Fruit fly (Drosophila melanogaster) whole organism, embryonic: Measurements from ENCODE around the gene CG5644.

ENCODE experiments used
- Abd-B ChIP-seq: fragments of 200-800 bp; sonication (Bioruptor generic); optimal IDR thresholded peaks from 2 replicates; lab custom pipeline; 2018; ENCODE audit warnings: missing biosample characterization, mild to moderate bottlenecking, missing genetic modification characterization, moderate library complexity
- BtbVII ChIP-seq: fragments of 200-800 bp; sonication (Bioruptor generic); optimal IDR thresholded peaks from 3 replicates; lab custom pipeline; 2017; ENCODE audit warnings: missing biosample characterization, mild to moderate bottlenecking, missing genetic modification characterization
- Bteb2 ChIP-seq: fragments of 200-800 bp; sonication (Bioruptor generic); optimal IDR thresholded peaks from 2 replicates; lab custom pipeline; 2016; ENCODE audit warnings: missing biosample characterization, missing genetic modification characterization
- CG10565 ChIP-seq: fragments of 200-800 bp; sonication (Bioruptor generic); optimal IDR thresholded peaks from 3 replicates; lab custom pipeline; 2016; ENCODE audit warnings: missing biosample characterization, mild to moderate bottlenecking, missing genetic modification characterization
- CG10654 ChIP-seq: fragments of 200-800 bp; sonication (Bioruptor generic); optimal IDR thresholded peaks from 2 replicates; lab custom pipeline; 2016; ENCODE audit warnings: missing biosample characterization, missing genetic modification characterization
- CG12391 ChIP-seq: fragments of 200-800 bp; sonication (Bioruptor generic); optimal IDR thresholded peaks from 3 replicates; lab custom pipeline; 2018; ENCODE audit warnings: missing biosample characterization, mild to moderate bottlenecking, missing genetic modification characterization, moderate library complexity
- CG14050 ChIP-seq: fragments of 200-800 bp; sonication (Bioruptor generic); IDR thresholded peaks from 3 replicates; pipeline ENCODE4 v1.3.6; 2022; ENCODE audit warnings: missing biosample characterization, missing genetic modification characterization
- CG17802 ChIP-seq: fragments of 200-800 bp; sonication (Bioruptor generic); optimal IDR thresholded peaks from 2 replicates; lab custom pipeline; 2018; ENCODE audit warnings: missing biosample characterization, mild to moderate bottlenecking, missing genetic modification characterization, moderate library complexity
- CG17912 ChIP-seq: fragments of 200-800 bp; sonication (Bioruptor generic); optimal IDR thresholded peaks from 2 replicates; lab custom pipeline; 2018; ENCODE audit warnings: missing biosample characterization, mild to moderate bottlenecking, missing genetic modification characterization
- CG2889 ChIP-seq: fragments of 200-800 bp; sonication (Bioruptor generic); IDR thresholded peaks from 3 replicates; pipeline ENCODE4 v1.3.6; 2022; ENCODE audit warnings: missing biosample characterization, missing genetic modification characterization
- CG3163 ChIP-seq: fragments of 200-800 bp; sonication (Bioruptor generic); optimal IDR thresholded peaks from 3 replicates; lab custom pipeline; 2016; ENCODE audit warnings: missing biosample characterization, missing genetic modification characterization
- CG32532 ChIP-seq: fragments of 200-800 bp; sonication (Bioruptor generic); IDR thresholded peaks from 2 replicates; pipeline ENCODE4 v1.3.6; 2022; ENCODE audit warnings: missing biosample characterization, missing genetic modification characterization
- CG34422 ChIP-seq: fragments of 200-800 bp; sonication (Bioruptor generic); IDR thresholded peaks from 3 replicates; pipeline ENCODE4 v1.3.6; 2022; ENCODE audit warnings: missing biosample characterization, missing genetic modification characterization
- CG3847 ChIP-seq: fragments of 200-800 bp; sonication (Bioruptor generic); IDR thresholded peaks from 2 replicates; pipeline ENCODE4 v1.3.6; 2022; ENCODE audit warnings: missing biosample characterization, missing genetic modification characterization
- CG4404 ChIP-seq: fragments of 200-800 bp; sonication (Bioruptor generic); IDR thresholded peaks from 2 replicates; pipeline ENCODE4 v1.3.6; 2022; ENCODE audit warnings: missing biosample characterization, missing genetic modification characterization
- CG6689 ChIP-seq: fragments of 200-800 bp; sonication (Bioruptor generic); IDR thresholded peaks from 2 replicates; pipeline ENCODE4 v1.3.6; 2022; ENCODE audit warnings: missing biosample characterization, missing genetic modification characterization
- CG6765 ChIP-seq: fragments of 200-800 bp; sonication (Bioruptor generic); optimal IDR thresholded peaks from 3 replicates; lab custom pipeline; 2017; ENCODE audit warnings: missing biosample characterization, mild to moderate bottlenecking, missing genetic modification characterization
- CG9727 ChIP-seq: fragments of 200-800 bp; sonication (Bioruptor generic); optimal IDR thresholded peaks from 3 replicates; lab custom pipeline; 2017; ENCODE audit warnings: missing biosample characterization, mild to moderate bottlenecking, missing genetic modification characterization
- CG9817 ChIP-seq: fragments of 200-800 bp; sonication (Bioruptor generic); optimal IDR thresholded peaks from 2 replicates; lab custom pipeline; 2018; ENCODE audit warnings: missing biosample characterization, mild to moderate bottlenecking, missing genetic modification characterization, moderate library complexity
- CkIIα-i1 ChIP-seq: fragments of 200-800 bp; sonication (Bioruptor generic); IDR thresholded peaks from 2 replicates; pipeline ENCODE4 v1.3.6; 2022; ENCODE audit warnings: missing biosample characterization, missing genetic modification characterization
- D19B ChIP-seq: fragments of 200-800 bp; sonication (Bioruptor generic); optimal IDR thresholded peaks from 2 replicates; lab custom pipeline; 2017; ENCODE audit warnings: missing biosample characterization, mild to moderate bottlenecking, missing genetic modification characterization
- H2.0 ChIP-seq: fragments of 200-800 bp; sonication (Bioruptor generic); IDR thresholded peaks from 2 replicates; pipeline ENCODE4 v1.3.6; 2022; ENCODE audit warnings: missing biosample characterization, missing genetic modification characterization
- HHEX ChIP-seq: fragments of 200-800 bp; sonication (Bioruptor generic); optimal IDR thresholded peaks from 3 replicates; lab custom pipeline; 2017; ENCODE audit warnings: missing biosample characterization, mild to moderate bottlenecking, missing genetic modification characterization, missing genetic modification reagents
- Hey ChIP-seq: fragments of 200-800 bp; sonication (Bioruptor generic); optimal IDR thresholded peaks from 3 replicates; lab custom pipeline; 2018; ENCODE audit warnings: missing biosample characterization, mild to moderate bottlenecking, missing genetic modification characterization
- HmgZ ChIP-seq: fragments of 200-800 bp; sonication (Bioruptor generic); optimal IDR thresholded peaks from 2 replicates; lab custom pipeline; 2018; ENCODE audit warnings: missing biosample characterization, mild to moderate bottlenecking, missing genetic modification characterization
- Jarid2 ChIP-seq: fragments of 200-800 bp; sonication (Bioruptor generic); optimal IDR thresholded peaks from 3 replicates; lab custom pipeline; 2017; ENCODE audit warnings: mild to moderate bottlenecking, missing biosample characterization, missing genetic modification reagents, missing genetic modification characterization
- Nf-YB ChIP-seq: fragments of 200-800 bp; sonication (Bioruptor generic); optimal IDR thresholded peaks from 3 replicates; lab custom pipeline; 2019; ENCODE audit warnings: missing biosample characterization, mild to moderate bottlenecking, missing genetic modification characterization, moderate library complexity
- Nf-YC ChIP-seq: fragments of 200-800 bp; optimal IDR thresholded peaks from 3 replicates; lab custom pipeline; 2019; ENCODE audit warnings: missing biosample characterization, mild to moderate bottlenecking, missing genetic modification characterization, moderate library complexity
- Optix ChIP-seq: fragments of 200-800 bp; sonication (Bioruptor generic); IDR thresholded peaks from 3 replicates; pipeline ENCODE4 v1.3.6; 2022; ENCODE audit warnings: missing biosample characterization, missing genetic modification characterization
- Side ChIP-seq: fragments of 200-800 bp; sonication (Bioruptor generic); optimal IDR thresholded peaks from 2 replicates; lab custom pipeline; 2016; ENCODE audit warnings: missing biosample characterization, missing genetic modification characterization
- Tbp ChIP-seq: fragments of >200 bp; optimal IDR thresholded peaks from 2 replicates; lab custom pipeline; 2018; ENCODE audit warnings: missing biosample characterization, missing genetic modification characterization
- Trl ChIP-seq, 3 experiments: fragments of >200 bp in 2 of 3; fragments of 200-800 bp in 1 of 3; sonication (Bioruptor generic) in 1 of 3; optimal IDR thresholded peaks; 2 replicates in 1 of 3; 3 replicates in 2 of 3; lab custom pipeline; 2016 to 2017; ENCODE audit warnings: missing biosample characterization in 1 of 3, missing genetic modification characterization in 1 of 3
- abd-A ChIP-seq: fragments of 200-800 bp; sonication (Bioruptor generic); optimal IDR thresholded peaks from 3 replicates; lab custom pipeline; 2019; ENCODE audit warnings: missing biosample characterization, mild to moderate bottlenecking, missing genetic modification characterization, moderate library complexity
- aop ChIP-seq: fragments of 200-800 bp; sonication (Bioruptor generic); IDR thresholded peaks from 2 replicates; pipeline ENCODE4 v1.3.6; 2022; ENCODE audit warnings: missing biosample characterization, missing genetic modification characterization
- ase ChIP-seq: fragments of 200-800 bp; sonication (Bioruptor generic); IDR thresholded peaks from 3 replicates; pipeline ENCODE4 v1.3.6; 2022; ENCODE audit warnings: missing biosample characterization, missing genetic modification characterization
- br ChIP-seq: fragments of >200 bp; optimal IDR thresholded peaks from 2 replicates; lab custom pipeline; 2017
- bsh ChIP-seq, 2 experiments: fragments of 200-800 bp; sonication (Bioruptor generic); optimal IDR thresholded peaks; 2 replicates each; lab custom pipeline; 2017 to 2018; ENCODE audit warnings: mild to moderate bottlenecking in 2 of 2, missing biosample characterization in 2 of 2, missing genetic modification characterization in 2 of 2, moderate library complexity in 1 of 2
- ci ChIP-seq: fragments of 200-800 bp; sonication (Bioruptor generic); IDR thresholded peaks from 3 replicates; pipeline ENCODE4 v1.3.6; 2022; ENCODE audit warnings: missing biosample characterization, missing genetic modification characterization
- dmrt11E ChIP-seq: fragments of 200-800 bp; sonication (Bioruptor generic); optimal IDR thresholded peaks from 3 replicates; lab custom pipeline; 2018; ENCODE audit warnings: missing biosample characterization, mild to moderate bottlenecking, missing genetic modification characterization, moderate library complexity
- fd102C ChIP-seq: fragments of 200-800 bp; sonication (Bioruptor generic); optimal IDR thresholded peaks from 2 replicates; lab custom pipeline; 2018; ENCODE audit warnings: missing biosample characterization, mild to moderate bottlenecking, missing genetic modification characterization, moderate library complexity
- gfzf ChIP-seq: fragments of 200-800 bp; sonication (Bioruptor generic); optimal IDR thresholded peaks from 2 replicates; lab custom pipeline; 2016; ENCODE audit warnings: missing biosample characterization, mild to moderate bottlenecking, missing genetic modification characterization, moderate library complexity
- grn ChIP-seq: fragments of 200-800 bp; sonication (Bioruptor generic); optimal IDR thresholded peaks from 3 replicates; lab custom pipeline; 2017; ENCODE audit warnings: missing biosample characterization, missing genetic modification characterization
- hbn ChIP-seq: fragments of 200-800 bp; sonication (Bioruptor generic); IDR thresholded peaks from 2 replicates; pipeline ENCODE4 v1.3.6; 2022; ENCODE audit warnings: missing biosample characterization, missing genetic modification characterization; ENCODE audit not compliant: partially characterized antibody
- jigr1 ChIP-seq: fragments of 200-800 bp; sonication (Bioruptor generic); IDR thresholded peaks from 3 replicates; pipeline ENCODE4 v1.3.6; 2022; ENCODE audit warnings: missing biosample characterization, missing genetic modification characterization
- lab ChIP-seq: fragments of 200-800 bp; sonication (Bioruptor generic); optimal IDR thresholded peaks from 3 replicates; lab custom pipeline; 2017; ENCODE audit warnings: missing biosample characterization, missing genetic modification characterization, mild to moderate bottlenecking, moderate library complexity, missing genetic modification reagents
- lmd ChIP-seq: fragments of 200-800 bp; sonication (Bioruptor generic); IDR thresholded peaks from 2 replicates; pipeline ENCODE4 v1.3.6; 2022; ENCODE audit warnings: missing biosample characterization, missing genetic modification characterization
- nerfin-1 ChIP-seq: fragments of 200-800 bp; sonication (Bioruptor generic); optimal IDR thresholded peaks from 3 replicates; lab custom pipeline; 2019; ENCODE audit warnings: missing biosample characterization, mild to moderate bottlenecking, missing genetic modification characterization, moderate library complexity
- pfk ChIP-seq: fragments of 200-800 bp; sonication (Bioruptor generic); optimal IDR thresholded peaks from 2 replicates; lab custom pipeline; 2018; ENCODE audit warnings: missing biosample characterization, mild to moderate bottlenecking, missing genetic modification characterization, moderate library complexity
- psq ChIP-seq: fragments of 200-800 bp; sonication (Bioruptor generic); optimal IDR thresholded peaks from 2 replicates; lab custom pipeline; 2017; ENCODE audit warnings: missing biosample characterization, missing genetic modification characterization
- ro ChIP-seq: fragments of 200-800 bp; sonication (Bioruptor generic); IDR thresholded peaks from 2 replicates; pipeline ENCODE4 v1.3.6; 2022; ENCODE audit warnings: missing biosample characterization, missing genetic modification characterization
- salm ChIP-seq: fragments of 200-800 bp; sonication (Bioruptor generic); optimal IDR thresholded peaks from 2 replicates; lab custom pipeline; 2018; ENCODE audit warnings: missing biosample characterization, mild to moderate bottlenecking, missing genetic modification characterization
- twi ChIP-seq: fragments of 200-800 bp; optimal IDR thresholded peaks from 2 replicates; lab custom pipeline; 2019; ENCODE audit warnings: missing biosample characterization, mild to moderate bottlenecking, missing genetic modification characterization, moderate library complexity
- unc-4 ChIP-seq: fragments of 200-800 bp; sonication (Bioruptor generic); IDR thresholded peaks from 2 replicates; pipeline ENCODE4 v1.3.6; 2022; ENCODE audit warnings: missing biosample characterization, missing genetic modification characterization; ENCODE audit not compliant: partially characterized antibody

The CG5644 gene

dm6 chr3L:9024741-9025140, 45.1 kb upstream of the CG5644 start (continued):
- no peak for TF ChIP-seq aop (GFP tag; lab: Robert Waterston, UW)
- no peak for TF ChIP-seq CG9817 (tag; lab: Kevin White, UChicago)
- no peak for TF ChIP-seq CG14050
- no peak for TF ChIP-seq D19B (GFP tag; lab: Kevin White, UChicago)
- no peak for TF ChIP-seq CG3847 (GFP tag; lab: Robert Waterston, UW)
- peak; percentile 30 for TF ChIP-seq HHEX
- no peak for TF ChIP-seq dmrt11E (tag; lab: Kevin White, UChicago)
- no peak for TF ChIP-seq unc-4
- TF ChIP-seq pfk (GFP tag; lab: Kevin White, UChicago): no peak
- no peak for TF ChIP-seq psq
- 0 out of 3 replicates have a peak, but pooled peaks have one; percentile 7 for TF ChIP-seq Optix
- TF ChIP-seq ro (GFP tag; lab: Robert Waterston, UW): no peak
- no peak for TF ChIP-seq CG10565
- no peak for TF ChIP-seq BtbVII (GFP tag; lab: Kevin White, UChicago)
- no peak for TF ChIP-seq CG17912
- TF ChIP-seq Bteb2: no peak
- TF ChIP-seq lab (GFP tag; lab: Kevin White, UChicago): no peak
- TF ChIP-seq br (lab: Kevin White, UChicago): no peak
- TF ChIP-seq hbn: no peak
- TF ChIP-seq CkIIα-i1 (GFP tag; lab: Robert Waterston, UW): no peak
- TF ChIP-seq CG10654 (GFP tag; lab: Kevin White, UChicago): no peak
- TF ChIP-seq Jarid2 (GFP tag; lab: Kevin White, UChicago): peak; percentile 4
- no peak for TF ChIP-seq fd102C (GFP tag; lab: Kevin White, UChicago)
- no peak for TF ChIP-seq CG17802
- no peak for TF ChIP-seq abd-A (tag; lab: Kevin White, UChicago)
- TF ChIP-seq nerfin-1 (tag; lab: Kevin White, UChicago): no peak
- TF ChIP-seq ci (GFP tag; lab: Robert Waterston, UW): 0 out of 3 replicates have a peak, but pooled peaks have one; percentile 37
- no peak for TF ChIP-seq CG12391
- no peak for TF ChIP-seq CG3163 (GFP tag; lab: Kevin White, UChicago)
- no peak for TF ChIP-seq Side (GFP tag; lab: Kevin White, UChicago)
- TF ChIP-seq Nf-YC (tag; lab: Kevin White, UChicago): peak; percentile 58
- peak; percentile 57 for TF ChIP-seq Nf-YB (GFP tag; lab: Kevin White, UChicago)
- no peak for TF ChIP-seq grn (GFP tag; lab: Kevin White, UChicago)
- TF ChIP-seq Tbp (GFP tag; lab: Kevin White, UChicago): no peak
- TF ChIP-seq Trl (optimal IDR thresholded peaks at IDR 0.05; lab: Kevin White, UChicago): no peak
- no peak for TF ChIP-seq Trl (GFP tag; optimal IDR thresholded peaks at IDR 0.05; lab: Kevin White, UChicago)
- TF ChIP-seq CG9727: no peak
- no peak for TF ChIP-seq CG34422 (GFP tag; lab: Robert Waterston, UW)

dm6 chr3L:9023627-9024026, 43.9 kb upstream of the CG5644 start:
- TF ChIP-seq salm (tag; lab: Kevin White, UChicago) (no peak), Abd-B (peak; percentile 45), HmgZ (tag; lab: Kevin White, UChicago) (no peak), CG6765 (GFP tag; lab: Kevin White, UChicago) (no peak), CG6689 (GFP tag; lab: Robert Waterston, UW) (peak; percentile 71), bsh (GFP tag; optimal IDR thresholded peaks at IDR 0.05; lab: Kevin White, UChicago) (peak in 1 of 2 experiments; percentile 77), Hey (tag; lab: Kevin White, UChicago) (no peak), CG2889 (GFP tag; lab: Robert Waterston, UW) (no peak), CG4404 (GFP tag; lab: Robert Waterston, UW) (peak; percentile 88), jigr1 (GFP tag; lab: Robert Waterston, UW) (no peak), nerfin-1 (tag; lab: Kevin White, UChicago) (peak; percentile 53), CG32532 (GFP tag; lab: Robert Waterston, UW) (peak; percentile 48; the same call in 1 of the 2 replicates), H2.0 (GFP tag; lab: Robert Waterston, UW) (peak; percentile 49), gfzf (GFP tag; lab: Kevin White, UChicago) (no peak), lmd (GFP tag; lab: Robert Waterston, UW) (peak; percentile 54), ase (GFP tag; lab: Robert Waterston, UW) (no peak), twi (tag; lab: Kevin White, UChicago) (peak; percentile 57)
